Worm (Caenorhabditis elegans): ENCODE measurements around the gene zyg-12.

zyg-12 gene

DNA sequence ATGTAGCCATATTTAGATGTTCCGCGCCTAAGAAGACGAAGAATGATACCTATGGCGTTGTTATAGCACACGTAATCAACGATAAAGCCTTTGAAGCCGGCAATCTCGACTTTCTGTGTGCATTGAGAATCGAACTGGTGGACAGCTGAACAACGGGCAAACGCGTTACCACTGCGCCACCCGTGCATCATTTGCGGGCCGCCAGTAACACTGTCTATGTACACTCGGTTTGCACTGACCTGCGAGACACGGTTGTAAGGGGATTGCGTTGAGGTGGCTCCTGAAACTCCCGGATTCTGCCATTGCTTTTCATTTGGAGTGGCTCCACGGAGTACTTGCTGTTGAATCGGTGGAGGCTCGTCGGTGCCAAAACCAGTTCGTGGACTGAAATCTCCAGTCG lies 7.3 kb upstream of the zyg-12 start (continued):
- TF ChIP-seq F13H6.1 (tag; optimal IDR thresholded peaks at IDR 0.05) (peak; percentile 49), ceh-34 (tag; optimal IDR thresholded peaks at IDR 0.05) (peak; percentile 49), sdc-2 (tag; optimal IDR thresholded peaks at IDR 0.05) (peak; percentile 67), dve-1 (tag; optimal IDR thresholded peaks at IDR 0.05) (peak; percentile 49), pha-4 (tag; optimal IDR thresholded peaks at IDR 0.05) (no peak), elt-4 (tag; optimal IDR thresholded peaks at IDR 0.05) (no peak), C38D4.7 (GFP tag; optimal IDR thresholded peaks at IDR 0.05) (peak; percentile 76), pros-1 (tag; optimal IDR thresholded peaks at IDR 0.05) (no peak)

DNA sequence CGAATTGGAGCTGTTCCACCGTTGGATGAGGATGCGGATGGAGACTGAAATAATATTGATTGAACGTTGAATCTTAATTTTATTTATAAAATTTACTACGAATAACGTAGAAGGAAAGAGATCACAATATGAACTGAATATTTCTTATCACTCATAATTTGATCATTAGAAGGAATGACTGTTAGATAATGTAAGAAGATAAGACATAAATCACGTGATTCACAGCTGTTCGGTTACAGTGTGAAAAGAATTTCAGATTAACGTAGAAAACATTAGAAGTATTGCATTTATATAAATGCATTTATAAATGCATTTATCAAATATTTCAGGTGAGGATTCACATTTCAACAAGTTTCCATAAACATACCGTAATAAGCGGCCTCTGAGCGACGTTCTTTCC lies 6.9 kb upstream of the zyg-12 start:
- TF ChIP-seq hlh-30 (tag; optimal IDR thresholded peaks at IDR 0.05; ENCODE audit: insufficient read depth) (peak; percentile 16), F13H6.1 (tag; optimal IDR thresholded peaks at IDR 0.05) (no peak), elt-2 (tag; optimal IDR thresholded peaks at IDR 0.05) (peak; percentile 70)

DNA sequence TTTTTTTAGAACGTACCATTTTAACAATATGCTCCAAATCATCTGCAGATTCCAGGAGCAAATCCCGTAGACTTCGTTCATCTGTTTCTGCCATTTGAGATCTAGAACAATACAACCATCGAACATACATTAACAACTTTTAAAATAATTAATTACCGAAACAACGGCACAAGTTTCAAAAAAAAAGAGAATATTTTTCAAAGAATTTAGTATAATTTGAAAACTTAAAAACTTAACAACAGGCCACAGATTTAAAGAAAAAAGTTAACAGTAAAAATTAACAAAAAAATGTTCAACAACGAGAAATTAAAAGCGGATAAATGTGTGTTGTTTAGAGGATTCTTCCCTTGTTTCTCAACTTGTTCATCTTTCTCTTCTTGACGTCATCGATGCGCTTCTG lies 5.9 kb upstream of the zyg-12 start, which contains the start of gene mdt-4:
mdt-4 (minus strand) TSS at position 101 of the 400 bp plus-strand sequence.
- no peak for TF ChIP-seq unc-42 (tag; optimal IDR thresholded peaks at IDR 0.05)
- TF ChIP-seq pax-1 (tag; optimal IDR thresholded peaks at IDR 0.05) = no peak
- TF ChIP-seq nhr-11 (tag; optimal IDR thresholded peaks at IDR 0.05) = no peak

DNA sequence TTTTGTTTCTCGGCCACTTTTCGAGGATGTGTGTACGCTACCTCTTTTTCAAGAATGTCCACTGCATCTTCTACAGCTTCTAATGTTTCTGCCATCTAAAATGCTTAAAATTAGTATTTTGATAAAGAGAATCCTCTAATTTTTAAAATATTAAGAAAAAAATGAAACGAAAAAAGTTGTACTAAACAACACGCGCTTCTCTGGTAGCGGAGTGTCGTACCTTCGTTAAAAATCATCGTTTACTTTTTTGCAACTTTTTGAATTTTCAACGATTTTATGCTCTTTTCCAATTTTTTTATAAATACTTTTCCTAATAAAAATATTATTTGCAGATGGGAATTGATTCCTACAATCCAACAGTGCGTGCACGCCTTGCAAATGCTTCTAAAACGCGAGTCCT lies 4.0 kb upstream of the zyg-12 start, which contains the start of the genes gldi-11 and ZK546.2:
gldi-11 (minus strand) TSS at position 95 of the 400 bp plus-strand sequence.
ZK546.2 (plus strand) TSS at position 333 of the 400 bp plus-strand sequence.
- TF ChIP-seq npax-4 (tag; optimal IDR thresholded peaks at IDR 0.05) = no peak
- TF ChIP-seq ceh-6 (GFP tag; optimal IDR thresholded peaks at IDR 0.05) = no peak
- TF ChIP-seq Y22D7AL.16 (tag; optimal IDR thresholded peaks at IDR 0.05) = no peak

DNA sequence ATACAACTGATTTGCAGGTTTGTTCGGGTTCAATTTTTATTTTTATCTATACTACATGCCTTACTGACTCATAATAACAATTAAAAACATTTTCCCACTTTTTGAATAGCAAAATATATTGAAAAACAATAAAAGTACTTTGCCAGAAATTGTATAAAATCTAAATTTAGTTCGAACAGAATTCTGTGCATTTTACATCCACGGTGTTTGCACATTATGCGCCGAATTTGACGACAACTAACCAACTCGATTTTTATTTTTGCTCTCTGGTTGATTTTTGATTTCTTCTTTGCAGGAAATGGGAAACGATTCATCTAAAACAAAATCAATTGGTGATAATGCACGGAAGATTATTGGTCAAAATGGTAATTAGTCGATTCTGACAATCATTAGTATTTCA lies 2.9 kb upstream of the zyg-12 start:
- no peak for TF ChIP-seq dmd-4 (tag; optimal IDR thresholded peaks at IDR 0.05; ENCODE audit: borderline replicate concordance)

DNA sequence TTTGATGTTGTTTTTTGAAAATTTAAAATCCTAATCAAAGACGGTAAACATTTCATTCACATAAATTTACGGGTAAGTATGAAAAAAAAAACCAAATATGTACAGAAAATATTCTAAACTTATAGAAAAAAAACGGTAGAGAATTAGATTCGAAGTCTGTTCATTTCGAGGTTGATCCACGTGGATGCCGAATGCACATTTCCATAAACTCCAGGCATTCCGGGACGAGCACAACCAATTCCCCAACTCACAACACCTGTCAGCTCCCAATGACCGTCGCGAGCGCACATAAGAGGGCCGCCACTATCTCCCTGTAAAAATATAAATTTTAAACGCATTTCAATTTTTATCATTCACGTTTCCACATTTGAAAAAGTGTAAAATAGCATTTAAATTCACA lies 1.6 kb upstream of the zyg-12 start:
- TF ChIP-seq ref-2 (tag; optimal IDR thresholded peaks at IDR 0.05) (no peak), tbx-7 (tag; optimal IDR thresholded peaks at IDR 0.05) (no peak), unc-55 (GFP tag; optimal IDR thresholded peaks at IDR 0.05) (no peak)

DNA sequence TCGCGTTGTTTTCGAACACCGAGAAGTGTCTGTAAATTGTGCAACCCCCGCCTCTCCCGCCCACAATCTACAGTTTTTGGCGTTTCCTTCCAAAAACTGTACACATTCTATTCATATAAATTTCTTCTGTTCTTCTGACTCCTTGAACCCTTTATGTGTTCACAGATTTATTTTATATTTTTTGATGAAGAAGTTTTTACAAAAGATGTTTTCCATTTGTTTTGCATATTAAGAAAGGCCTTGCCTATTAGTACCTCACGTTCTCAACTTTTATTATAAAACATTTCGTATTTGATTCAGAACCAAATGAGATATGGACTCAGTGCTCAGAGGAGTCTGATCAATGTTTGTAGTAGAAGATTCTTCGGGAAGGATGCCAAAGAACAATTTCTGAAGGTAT lies 3.6 kb downstream of the zyg-12 start, which contains the start of gene ndx-3:
ndx-3 (plus strand) TSS at position 301 of the 400 bp plus-strand sequence.
- TF ChIP-seq T23F11.4 (GFP tag; optimal IDR thresholded peaks at IDR 0.05) = no peak
- no peak for TF ChIP-seq gmeb-2 (tag; optimal IDR thresholded peaks at IDR 0.05)
- TF ChIP-seq sox-4 (tag; optimal IDR thresholded peaks at IDR 0.05) = no peak
- no peak for TF ChIP-seq hlh-15 (tag; optimal IDR thresholded peaks at IDR 0.05)
- TF ChIP-seq unc-3 (GFP tag; conservative IDR thresholded peaks at IDR 0.05) = no peak
- TF ChIP-seq unc-3 (tag; optimal IDR thresholded peaks at IDR 0.05) = no peak
- TF ChIP-seq Y22D7AL.16 (tag; optimal IDR thresholded peaks at IDR 0.05) = no peak
- TF ChIP-seq ahr-1 (tag; optimal IDR thresholded peaks at IDR 0.05) = no peak
- no peak for TF ChIP-seq ceh-14 (tag; optimal IDR thresholded peaks at IDR 0.05)
- no peak for TF ChIP-seq ref-2 (tag; optimal IDR thresholded peaks at IDR 0.05)
- TF ChIP-seq sox-2 (GFP tag; IDR thresholded peaks at IDR 0.05) = no peak
